Fruit fly (Drosophila melanogaster) whole organism, embryonic: ENCODE data around the gene zetaCOP.

Experiments
- CG10366 ChIP-seq: fragments of 200-800 bp; sonication (Bioruptor generic); IDR thresholded peaks from 2 replicates; pipeline ENCODE4 v1.3.6; 2022; ENCODE audit warnings: missing biosample characterization, missing genetic modification characterization
- CG10654 ChIP-seq: fragments of 200-800 bp; sonication (Bioruptor generic); optimal IDR thresholded peaks from 2 replicates; lab custom pipeline; 2016; ENCODE audit warnings: missing biosample characterization, missing genetic modification characterization
- CG11696 ChIP-seq: fragments of 200-800 bp; sonication (Bioruptor generic); IDR thresholded peaks from 2 replicates; pipeline ENCODE4 v1.3.6; 2022; ENCODE audit warnings: missing biosample characterization, missing genetic modification characterization
- CG14710 ChIP-seq: fragments of 200-800 bp; sonication (Bioruptor generic); optimal IDR thresholded peaks from 3 replicates; lab custom pipeline; 2019; ENCODE audit warnings: missing biosample characterization, mild to moderate bottlenecking, missing genetic modification characterization, moderate library complexity
- CG15269 ChIP-seq: fragments of 200-800 bp; sonication (Bioruptor generic); optimal IDR thresholded peaks from 2 replicates; lab custom pipeline; 2018; ENCODE audit warnings: missing biosample characterization, mild to moderate bottlenecking, missing genetic modification characterization, moderate library complexity
- CG1529 ChIP-seq: fragments of 200-800 bp; sonication (Bioruptor generic); optimal IDR thresholded peaks from 3 replicates; lab custom pipeline; 2018; ENCODE audit warnings: missing biosample characterization, missing genetic modification characterization
- CG15479 ChIP-seq: fragments of 200-800 bp; sonication (Bioruptor generic); optimal IDR thresholded peaks from 3 replicates; lab custom pipeline; 2019; ENCODE audit warnings: missing biosample characterization, mild to moderate bottlenecking, missing genetic modification characterization, moderate library complexity
- CG15601 ChIP-seq: fragments of 200-800 bp; sonication (Bioruptor generic); optimal IDR thresholded peaks from 3 replicates; lab custom pipeline; 2019; ENCODE audit warnings: missing biosample characterization, mild to moderate bottlenecking, missing genetic modification characterization, moderate library complexity
- CG1647 ChIP-seq: fragments of 200-800 bp; sonication (Bioruptor generic); optimal IDR thresholded peaks from 3 replicates; lab custom pipeline; 2016; ENCODE audit warnings: missing biosample characterization, missing genetic modification characterization
- CG16815 ChIP-seq: fragments of 200-800 bp; sonication (Bioruptor generic); optimal IDR thresholded peaks from 3 replicates; lab custom pipeline; 2017; ENCODE audit warnings: missing biosample characterization, mild to moderate bottlenecking, missing genetic modification characterization
- CG17359 ChIP-seq: fragments of 200-800 bp; sonication (Bioruptor generic); optimal IDR thresholded peaks from 3 replicates; lab custom pipeline; 2018; ENCODE audit warnings: missing biosample characterization, mild to moderate bottlenecking, missing genetic modification characterization, moderate library complexity
- CG17361 ChIP-seq: fragments of 200-800 bp; sonication (Bioruptor generic); IDR thresholded peaks from 3 replicates; pipeline ENCODE4 v1.3.6; 2022; ENCODE audit warnings: missing biosample characterization, missing genetic modification characterization
- CG17385 ChIP-seq: fragments of 200-800 bp; sonication (Bioruptor generic); optimal IDR thresholded peaks from 3 replicates; lab custom pipeline; 2018; ENCODE audit warnings: missing biosample characterization, mild to moderate bottlenecking, missing genetic modification characterization
- CG18262 ChIP-seq: fragments of 200-800 bp; optimal IDR thresholded peaks from 3 replicates; lab custom pipeline; 2019; ENCODE audit warnings: missing biosample characterization, mild to moderate bottlenecking, missing genetic modification characterization, moderate library complexity
- CG2120 ChIP-seq: fragments of 200-800 bp; sonication (Bioruptor generic); optimal IDR thresholded peaks from 3 replicates; lab custom pipeline; 2016; ENCODE audit warnings: missing biosample characterization, missing genetic modification characterization
- CG2678 ChIP-seq: fragments of 200-800 bp; sonication (Bioruptor generic); optimal IDR thresholded peaks from 3 replicates; lab custom pipeline; 2019; ENCODE audit warnings: missing biosample characterization, mild to moderate bottlenecking, missing genetic modification characterization, moderate library complexity
- CG31365 ChIP-seq: fragments of 200-800 bp; sonication (Bioruptor generic); optimal IDR thresholded peaks from 2 replicates; lab custom pipeline; 2018; ENCODE audit warnings: missing biosample characterization, mild to moderate bottlenecking, missing genetic modification characterization
- CG8924 ChIP-seq: fragments of 200-800 bp; optimal IDR thresholded peaks from 3 replicates; lab custom pipeline; 2019; ENCODE audit warnings: missing biosample characterization, mild to moderate bottlenecking, missing genetic modification characterization, moderate library complexity
- CG9727 ChIP-seq: fragments of 200-800 bp; sonication (Bioruptor generic); optimal IDR thresholded peaks from 3 replicates; lab custom pipeline; 2017; ENCODE audit warnings: missing biosample characterization, mild to moderate bottlenecking, missing genetic modification characterization
- CG9876 ChIP-seq: fragments of 200-800 bp; sonication (Bioruptor generic); optimal IDR thresholded peaks from 2 replicates; lab custom pipeline; 2016; ENCODE audit warnings: missing biosample characterization, missing genetic modification characterization
- CoRest ChIP-seq: fragments of 200-800 bp; sonication (Bioruptor generic); optimal IDR thresholded peaks from 3 replicates; lab custom pipeline; 2018; ENCODE audit warnings: missing biosample characterization, mild to moderate bottlenecking, missing genetic modification characterization, moderate library complexity
- Dad ChIP-seq: fragments of 200-800 bp; sonication (Bioruptor generic); optimal IDR thresholded peaks from 3 replicates; lab custom pipeline; 2016; ENCODE audit warnings: missing biosample characterization, missing genetic modification characterization
- Dip3 ChIP-seq: fragments of 200-800 bp; sonication (Bioruptor generic); optimal IDR thresholded peaks from 3 replicates; lab custom pipeline; 2016; ENCODE audit warnings: missing biosample characterization, missing genetic modification characterization
- E2f1 ChIP-seq: fragments of 200-800 bp; sonication (Bioruptor generic); IDR thresholded peaks from 2 replicates; pipeline ENCODE4 v1.3.6; 2022; ENCODE audit warnings: missing biosample characterization, missing genetic modification characterization
- Meics ChIP-seq: fragments of 200-800 bp; sonication (Bioruptor generic); optimal IDR thresholded peaks from 2 replicates; lab custom pipeline; 2017; ENCODE audit warnings: missing biosample characterization, mild to moderate bottlenecking, missing genetic modification characterization
- Nf-YA ChIP-seq: fragments of 200-800 bp; sonication (Bioruptor generic); IDR thresholded peaks from 2 replicates; pipeline ENCODE4 v1.3.6; 2022; ENCODE audit warnings: missing biosample characterization, missing genetic modification characterization
- Oli ChIP-seq: fragments of 200-800 bp; sonication (Bioruptor generic); optimal IDR thresholded peaks from 2 replicates; lab custom pipeline; 2018; ENCODE audit warnings: missing biosample characterization, mild to moderate bottlenecking, missing genetic modification characterization, moderate library complexity
- Sry-δ ChIP-seq: fragments of 200-800 bp; sonication (Bioruptor generic); optimal IDR thresholded peaks from 2 replicates; lab custom pipeline; 2016; ENCODE audit warnings: missing biosample characterization, missing genetic modification characterization
- Ssrp ChIP-seq: fragments of 200-800 bp; sonication (Bioruptor generic); optimal IDR thresholded peaks from 2 replicates; lab custom pipeline; 2018; ENCODE audit warnings: missing biosample characterization, mild to moderate bottlenecking, missing genetic modification characterization, moderate library complexity
- abd-A ChIP-seq: fragments of 200-800 bp; sonication (Bioruptor generic); optimal IDR thresholded peaks from 3 replicates; lab custom pipeline; 2019; ENCODE audit warnings: missing biosample characterization, mild to moderate bottlenecking, missing genetic modification characterization, moderate library complexity
- cad ChIP-seq: fragments of >200 bp; optimal IDR thresholded peaks from 2 replicates; lab custom pipeline; 2017; ENCODE audit warnings: missing biosample characterization, missing genetic modification characterization
- croc ChIP-seq: fragments of 200-800 bp; sonication (Bioruptor generic); conservative IDR thresholded peaks from 3 replicates; pipeline ENCODE4 v1.3.6; 2022; ENCODE audit warnings: missing biosample characterization, missing genetic modification characterization
- disco-r ChIP-seq: fragments of 200-800 bp; sonication (Bioruptor generic); optimal IDR thresholded peaks from 2 replicates; lab custom pipeline; 2016; ENCODE audit warnings: missing biosample characterization, missing genetic modification characterization
- dmrt11E ChIP-seq: fragments of 200-800 bp; sonication (Bioruptor generic); optimal IDR thresholded peaks from 3 replicates; lab custom pipeline; 2018; ENCODE audit warnings: missing biosample characterization, mild to moderate bottlenecking, missing genetic modification characterization, moderate library complexity
- gem ChIP-seq: fragments of 200-800 bp; sonication (Bioruptor generic); optimal IDR thresholded peaks from 2 replicates; lab custom pipeline; 2019; ENCODE audit warnings: missing biosample characterization, mild to moderate bottlenecking, missing genetic modification characterization, moderate library complexity
- grau ChIP-seq: fragments of 200-800 bp; optimal IDR thresholded peaks from 3 replicates; lab custom pipeline; 2019; ENCODE audit warnings: missing biosample characterization, mild to moderate bottlenecking, missing genetic modification characterization, moderate library complexity
- inv ChIP-seq: fragments of 200-800 bp; sonication (Bioruptor generic); IDR thresholded peaks from 2 replicates; pipeline ENCODE4 v1.3.6; 2022; ENCODE audit warnings: missing biosample characterization, missing genetic modification characterization; ENCODE audit not compliant: partially characterized antibody
- jumu ChIP-seq: fragments of 200-800 bp; sonication (Bioruptor generic); optimal IDR thresholded peaks from 3 replicates; lab custom pipeline; 2016; ENCODE audit warnings: missing biosample characterization, missing genetic modification characterization
- kay ChIP-seq: fragments of 200-800 bp; sonication (Bioruptor generic); optimal IDR thresholded peaks from 2 replicates; lab custom pipeline; 2016; ENCODE audit warnings: missing biosample characterization, missing genetic modification characterization
- lab ChIP-seq: fragments of 200-800 bp; sonication (Bioruptor generic); optimal IDR thresholded peaks from 3 replicates; lab custom pipeline; 2017; ENCODE audit warnings: missing biosample characterization, missing genetic modification characterization, mild to moderate bottlenecking, moderate library complexity, missing genetic modification reagents
- lmd ChIP-seq: fragments of 200-800 bp; sonication (Bioruptor generic); IDR thresholded peaks from 2 replicates; pipeline ENCODE4 v1.3.6; 2022; ENCODE audit warnings: missing biosample characterization, missing genetic modification characterization
- row ChIP-seq: fragments of 200-800 bp; sonication (Bioruptor generic); IDR thresholded peaks from 3 replicates; pipeline ENCODE4 v1.3.6; 2022; ENCODE audit warnings: missing biosample characterization, missing genetic modification characterization
- salm ChIP-seq: fragments of 200-800 bp; sonication (Bioruptor generic); optimal IDR thresholded peaks from 2 replicates; lab custom pipeline; 2018; ENCODE audit warnings: missing biosample characterization, mild to moderate bottlenecking, missing genetic modification characterization
- seq ChIP-seq: fragments of 200-800 bp; sonication (Bioruptor generic); IDR thresholded peaks from 2 replicates; pipeline ENCODE4 v1.3.6; 2022; ENCODE audit warnings: missing biosample characterization, missing genetic modification characterization
- so ChIP-seq: fragments of 200-800 bp; sonication (Bioruptor generic); IDR thresholded peaks from 3 replicates; pipeline ENCODE4 v1.3.6; 2022; ENCODE audit warnings: missing biosample characterization, missing genetic modification characterization
- sob ChIP-seq: fragments of 200-800 bp; sonication (Bioruptor generic); IDR thresholded peaks from 2 replicates; pipeline ENCODE4 v1.3.6; 2022; ENCODE audit warnings: missing biosample characterization, missing genetic modification characterization
- vvl ChIP-seq: fragments of 200-800 bp; sonication (Bioruptor generic); IDR thresholded peaks from 2 replicates; pipeline ENCODE4 v1.3.6; 2022; ENCODE audit warnings: missing biosample characterization, missing genetic modification characterization

The zetaCOP gene

DNA sequence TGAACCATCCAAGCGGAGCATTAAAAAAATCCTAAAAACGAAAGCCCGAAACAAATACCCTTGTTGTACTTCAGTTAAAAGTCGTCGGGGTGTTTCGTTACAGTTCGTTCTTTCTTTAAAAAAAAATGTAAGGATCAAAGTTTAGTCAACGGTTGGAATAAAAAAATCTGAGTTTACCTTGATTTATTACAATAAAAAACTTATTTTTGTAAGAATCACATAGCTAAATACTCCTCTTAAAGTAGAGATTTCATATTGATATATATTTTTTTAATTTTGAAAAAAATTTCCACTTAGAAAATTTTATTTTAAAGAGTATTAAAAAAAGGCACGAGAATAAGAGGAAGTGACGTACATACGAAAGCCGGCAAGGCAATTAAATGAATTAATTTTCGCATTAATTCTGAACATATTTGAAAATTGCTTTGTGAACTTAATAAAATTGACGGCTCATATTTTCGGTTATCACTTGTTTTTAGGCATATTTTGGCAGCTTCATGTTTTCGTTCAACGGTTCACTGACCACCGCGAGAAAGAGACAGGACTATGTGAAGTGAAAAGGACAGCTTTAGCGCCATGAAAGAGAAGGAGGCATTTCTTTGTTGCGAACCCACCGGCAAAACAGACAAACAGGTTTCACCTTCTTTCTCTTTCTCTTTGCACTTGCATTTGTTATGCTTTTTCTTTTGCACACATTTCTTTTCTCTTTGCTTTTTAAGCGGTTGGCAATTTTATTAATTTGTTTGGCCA, 34.5 kb downstream of the zetaCOP start:
- TF ChIP-seq CG9876 (no peak), disco-r (GFP tag; lab: Kevin White, UChicago) (no peak), dmrt11E (no peak), Sry-δ (GFP tag; lab: Kevin White, UChicago) (no peak), Dad (no peak), CG15479 (GFP tag; lab: Kevin White, UChicago) (peak; percentile 12), CG31365 (tag; lab: Kevin White, UChicago) (no peak), seq (GFP tag; lab: Robert Waterston, UW) (no peak), cad (GFP tag; lab: Kevin White, UChicago) (no peak)

DNA sequence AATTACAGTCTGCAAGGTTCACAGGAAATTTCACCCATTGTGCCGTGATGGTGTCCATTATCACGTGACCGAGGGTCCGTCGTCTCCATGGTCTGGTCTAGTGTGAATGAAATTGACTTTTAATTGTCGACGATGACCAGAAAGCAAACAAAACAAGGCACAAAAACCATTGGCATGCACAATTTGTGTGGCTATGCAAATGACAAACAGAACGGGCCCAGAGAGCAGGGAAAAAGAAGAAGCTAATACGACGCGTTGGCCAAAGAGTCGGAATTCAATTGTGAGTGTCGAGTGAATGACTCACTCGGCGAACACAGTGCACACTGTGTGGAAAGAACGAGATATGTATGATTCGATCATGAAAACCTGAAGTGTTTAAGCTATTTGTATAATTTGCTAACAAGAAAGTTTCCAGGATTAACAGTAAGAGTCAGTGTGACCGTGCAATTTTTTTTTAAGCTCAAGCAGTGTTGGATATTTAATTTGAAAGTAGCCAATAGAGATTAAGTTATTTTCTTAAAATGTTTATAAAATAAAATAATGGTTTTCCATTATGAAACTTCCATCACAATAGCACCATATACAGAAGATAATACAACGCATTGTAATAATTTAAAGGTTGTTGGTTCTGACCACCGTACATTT, 37.7 kb downstream of the zetaCOP start:
- no peak for TF ChIP-seq salm (tag; lab: Kevin White, UChicago)
- TF ChIP-seq CG15269 (tag; lab: Kevin White, UChicago) = peak; percentile 44
- peak; percentile 20; the same call in 1 of the 3 replicates for TF ChIP-seq croc (GFP tag; lab: Robert Waterston, UW)
- peak; percentile 15 for TF ChIP-seq CG17359 (tag; lab: Kevin White, UChicago)
- peak; percentile 4 for TF ChIP-seq Meics (GFP tag; lab: Kevin White, UChicago)
- TF ChIP-seq gem (tag; lab: Kevin White, UChicago) = peak; percentile 54
- peak; percentile 33 for TF ChIP-seq CoRest
- peak; percentile 59 for TF ChIP-seq CG2678 (tag; lab: Kevin White, UChicago)
- TF ChIP-seq CG10654 (GFP tag; lab: Kevin White, UChicago) = no peak
- TF ChIP-seq abd-A = no peak
- peak; percentile 30 for TF ChIP-seq CG15601 (tag; lab: Kevin White, UChicago)
- no peak for TF ChIP-seq so (GFP tag; lab: Robert Waterston, UW)
- peak; percentile 54; the same call in 2 of the 3 replicates for TF ChIP-seq row (GFP tag; lab: Robert Waterston, UW)
- peak; percentile 39 for TF ChIP-seq CG17385
- no peak for TF ChIP-seq CG11696 (GFP tag; lab: Robert Waterston, UW)
- peak; percentile 16 for TF ChIP-seq CG9727 (GFP tag; lab: Kevin White, UChicago)
- no peak for TF ChIP-seq CG1647
- TF ChIP-seq CG14710 (tag; lab: Kevin White, UChicago) = peak; percentile 29
- peak; percentile 64 for TF ChIP-seq CG18262 (tag; lab: Kevin White, UChicago)
- TF ChIP-seq CG2120 (GFP tag; lab: Kevin White, UChicago) = peak; percentile 4
- peak; percentile 38 for TF ChIP-seq Oli (tag; lab: Kevin White, UChicago)
- no peak for TF ChIP-seq Nf-YA (GFP tag; lab: Robert Waterston, UW)
- no peak for TF ChIP-seq inv (GFP tag; lab: Robert Waterston, UW)
- 0 out of 2 replicates have a peak, but pooled peaks have one; percentile 18 for TF ChIP-seq sob (GFP tag; lab: Robert Waterston, UW)
- peak; percentile 76 for TF ChIP-seq kay
- 0 out of 2 replicates have a peak, but pooled peaks have one; percentile 13 for TF ChIP-seq lmd (GFP tag; lab: Robert Waterston, UW)
- peak; percentile 41 for TF ChIP-seq lab (GFP tag; lab: Kevin White, UChicago)
- TF ChIP-seq CG17361 (GFP tag; lab: Robert Waterston, UW) = peak; percentile 59; the same call in 2 of the 3 replicates
- peak; percentile 30 for TF ChIP-seq CG8924 (tag; lab: Kevin White, UChicago)
- TF ChIP-seq grau = peak; percentile 81
- TF ChIP-seq jumu (GFP tag; lab: Kevin White, UChicago) = no peak
- peak; percentile 2 for TF ChIP-seq CG16815
- peak; percentile 23; the same call in 1 of the 2 replicates for TF ChIP-seq CG10366 (GFP tag; lab: Robert Waterston, UW)
- peak; percentile 8 for TF ChIP-seq CG1529
- TF ChIP-seq Dip3 (GFP tag; lab: Kevin White, UChicago) = peak; percentile 11
- 0 out of 2 replicates have a peak, but pooled peaks have one; percentile 22 for TF ChIP-seq E2f1 (GFP tag; lab: Robert Waterston, UW)
- TF ChIP-seq Ssrp (tag; lab: Kevin White, UChicago) = peak; percentile 13
- TF ChIP-seq vvl (GFP tag; lab: Robert Waterston, UW) = peak; percentile 81
